Worm (Caenorhabditis elegans) whole organism, late embryonic: ENCODE data around the gene Y66C5A.1.

Source experiments
- dmd-4 ChIP-seq: sonication (generic microtip); optimal IDR thresholded peaks from 2 replicates; lab custom pipeline; 2016; ENCODE audit warnings: borderline replicate concordance, missing genetic modification characterization, missing compliant biosample characterization
- eyg-1 ChIP-seq: sonication (generic microtip); optimal IDR thresholded peaks from 2 replicates; lab custom pipeline; 2016; ENCODE audit warnings: missing genotype, missing genetic modification characterization, missing compliant biosample characterization
- madf-2 ChIP-seq: sonication (generic microtip); optimal IDR thresholded peaks from 2 replicates; lab custom pipeline; 2017; ENCODE audit warnings: missing genetic modification characterization, missing compliant biosample characterization
- nfya-1 ChIP-seq: sonication (generic microtip); optimal IDR thresholded peaks from 2 replicates; lab custom pipeline; 2017; ENCODE audit warnings: missing genetic modification characterization, mild to moderate bottlenecking, missing compliant biosample characterization, antibody characterized with exemption, moderate library complexity
- pha-2 ChIP-seq: sonication (generic microtip); optimal IDR thresholded peaks from 2 replicates; lab custom pipeline; 2017; ENCODE audit warnings: mild to moderate bottlenecking, missing genetic modification characterization, missing compliant biosample characterization
- pqm-1 ChIP-seq: sonication (generic microtip); optimal IDR thresholded peaks from 2 replicates; lab custom pipeline; 2016; ENCODE audit warnings: missing genetic modification characterization, missing compliant biosample characterization
- syd-9 ChIP-seq: sonication (generic microtip); optimal IDR thresholded peaks from 2 replicates; lab custom pipeline; 2016; ENCODE audit warnings: mild to moderate bottlenecking, missing genetic modification characterization, moderate library complexity, missing compliant biosample characterization

ce11 chrX:14478743-14479428 is 23.6 kb upstream of the Y66C5A.1 start, which contains the start of gene M163.11:
- TF ChIP-seq pha-2 (no peak), pqm-1 (tag; lab: Kevin White, UChicago) (no peak), dmd-4 (tag; lab: Kevin White, UChicago) (no peak), syd-9 (no peak), madf-2 (tag; lab: Kevin White, UChicago) (no peak), eyg-1 (tag; lab: Kevin White, UChicago) (no peak), nfya-1 (tag; lab: Kevin White, UChicago) (no peak)
